Fruit fly (Drosophila melanogaster): ENCODE results near the gene pod1.

dm6 chrX:6803880-6804484, 498 bp downstream of the pod1 start:
- no peak for TF ChIP-seq CG8478 (optimal IDR thresholded peaks at IDR 0.05)
- no peak for TF ChIP-seq Dll (optimal IDR thresholded peaks at IDR 0.05)
- TF ChIP-seq pan (optimal IDR thresholded peaks at IDR 0.05), result no peak
